Worm (Caenorhabditis elegans): ENCODE results near the gene frm-7.

- TF ChIP-seq nhr-11 (tag; optimal IDR thresholded peaks at IDR 0.05), result no peak
- TF ChIP-seq nfya-1 (tag; optimal IDR thresholded peaks at IDR 0.05), result no peak
- no peak for TF ChIP-seq ama-1 (optimal IDR thresholded peaks at IDR 0.05)
- TF ChIP-seq ceh-2 (tag; optimal IDR thresholded peaks at IDR 0.05), result no peak
- no peak for TF ChIP-seq dve-1 (tag; optimal IDR thresholded peaks at IDR 0.05)
- TF ChIP-seq pha-4 (tag; optimal IDR thresholded peaks at IDR 0.05), result no peak
- TF ChIP-seq rnt-1 (tag; optimal IDR thresholded peaks at IDR 0.05), result no peak
- TF ChIP-seq ceh-9 (tag; optimal IDR thresholded peaks at IDR 0.05), result no peak
- no peak for TF ChIP-seq pqm-1 (tag; optimal IDR thresholded peaks at IDR 0.05)
- TF ChIP-seq ceh-19 (GFP tag; optimal IDR thresholded peaks at IDR 0.05), result no peak
- TF ChIP-seq elt-2 (tag; optimal IDR thresholded peaks at IDR 0.05), result no peak
Observed at ce11 chrV:12310256-12310655, 8.0 kb downstream of the frm-7 start, which contains the start of gene hpo-30.
